Worm (Caenorhabditis elegans): ENCODE measurements around the gene poml-1.

Gene poml-1

ce11 chrX:13700642-13701233 lies 22.0 kb downstream of the poml-1 start (continued):
- TF ChIP-seq lim-6 (tag; optimal IDR thresholded peaks at IDR 0.05) (no peak), elt-4 (tag; optimal IDR thresholded peaks at IDR 0.05) (no peak), ama-1 (optimal IDR thresholded peaks at IDR 0.05) (no peak), ceh-31 (tag; optimal IDR thresholded peaks at IDR 0.05) (peak; percentile 98), ceh-19 (GFP tag; optimal IDR thresholded peaks at IDR 0.05) (peak; percentile 68), K02D7.2 (tag; optimal IDR thresholded peaks at IDR 0.05) (no peak), pat-9 (tag; optimal IDR thresholded peaks at IDR 0.05) (peak; percentile 36), ceh-48 (tag; optimal IDR thresholded peaks at IDR 0.05) (peak; percentile 73), madf-2 (tag; optimal IDR thresholded peaks at IDR 0.05) (peak; percentile 79), syd-9 (tag; optimal IDR thresholded peaks at IDR 0.05) (peak; percentile 81), nhr-232 (tag; optimal IDR thresholded peaks at IDR 0.05) (no peak), unc-42 (tag; optimal IDR thresholded peaks at IDR 0.05) (peak; percentile 98), ahr-1 (tag; optimal IDR thresholded peaks at IDR 0.05) (peak; percentile 53), zip-5 (tag; optimal IDR thresholded peaks at IDR 0.05) (no peak), pqm-1 (tag; optimal IDR thresholded peaks at IDR 0.05) (peak; percentile 90), eyg-1 (tag; optimal IDR thresholded peaks at IDR 0.05) (peak; percentile 9), hlh-15 (tag; optimal IDR thresholded peaks at IDR 0.05) (no peak), ztf-16 (tag; optimal IDR thresholded peaks at IDR 0.05) (peak; percentile 90), tbx-2 (tag; optimal IDR thresholded peaks at IDR 0.05) (peak; percentile 97), nfya-1 (tag; optimal IDR thresholded peaks at IDR 0.05) (peak; percentile 98), pha-4 (tag; optimal IDR thresholded peaks at IDR 0.05) (no peak), pax-1 (tag; optimal IDR thresholded peaks at IDR 0.05) (peak; percentile 95)

- TF ChIP-seq ceh-24 (tag; optimal IDR thresholded peaks at IDR 0.05): no peak
- no peak for TF ChIP-seq pros-1 (tag; optimal IDR thresholded peaks at IDR 0.05)
- TF ChIP-seq rnt-1 (tag; optimal IDR thresholded peaks at IDR 0.05): no peak
- no peak for TF ChIP-seq zip-5 (tag; optimal IDR thresholded peaks at IDR 0.05)
- no peak for TF ChIP-seq nhr-11 (tag; optimal IDR thresholded peaks at IDR 0.05)
- no peak for TF ChIP-seq ahr-1 (tag; optimal IDR thresholded peaks at IDR 0.05)
- TF ChIP-seq npax-4 (tag; optimal IDR thresholded peaks at IDR 0.05): no peak
- no peak for TF ChIP-seq ceh-22 (tag; optimal IDR thresholded peaks at IDR 0.05)
- no peak for TF ChIP-seq unc-86 (tag; optimal IDR thresholded peaks at IDR 0.05)
- TF ChIP-seq ceh-9 (tag; optimal IDR thresholded peaks at IDR 0.05): no peak
Observed at ce11 chrX:13697520-13697919, 25.2 kb downstream of the poml-1 start.

DNA sequence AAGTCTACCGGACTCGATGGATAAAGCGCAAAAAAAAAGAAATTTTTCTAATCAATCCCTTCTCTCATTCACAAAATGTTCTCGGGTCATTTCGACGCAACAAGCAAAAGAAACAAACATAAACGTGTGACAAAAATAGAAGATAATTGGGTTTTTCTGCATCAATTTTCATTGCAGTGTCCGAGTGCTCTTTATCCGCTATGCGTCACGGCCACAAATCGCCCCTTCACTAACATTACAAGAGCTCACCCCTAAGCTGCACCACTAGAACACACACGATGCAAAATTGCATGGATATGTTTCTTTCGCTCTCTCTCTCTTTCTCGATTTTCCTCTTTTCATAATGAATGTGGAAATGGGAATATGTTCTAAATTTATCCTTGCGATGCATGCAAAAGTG lies 26.6 kb downstream of the poml-1 start:
- TF ChIP-seq sdc-2 (tag; optimal IDR thresholded peaks at IDR 0.05) (peak; percentile 67), nfya-1 (tag; optimal IDR thresholded peaks at IDR 0.05) (peak; percentile 10), unc-42 (tag; optimal IDR thresholded peaks at IDR 0.05) (peak; percentile 54), hlh-8 (tag; optimal IDR thresholded peaks at IDR 0.05) (no peak), pag-3 (tag; optimal IDR thresholded peaks at IDR 0.05; ENCODE audit: borderline replicate concordance) (no peak)

ce11 chrX:13690333-13690732 lies 32.4 kb downstream of the poml-1 start:
- TF ChIP-seq K02D7.2 (tag; optimal IDR thresholded peaks at IDR 0.05) (no peak), ceh-19 (GFP tag; optimal IDR thresholded peaks at IDR 0.05) (no peak), F13H6.1 (tag; optimal IDR thresholded peaks at IDR 0.05) (no peak), pha-4 (tag; optimal IDR thresholded peaks at IDR 0.05) (no peak), elt-4 (tag; optimal IDR thresholded peaks at IDR 0.05) (no peak), tbx-2 (tag; optimal IDR thresholded peaks at IDR 0.05) (no peak)

- no peak for TF ChIP-seq pat-9 (tag; optimal IDR thresholded peaks at IDR 0.05)
Observed at ce11 chrX:13687655-13688054, 35.1 kb downstream of the poml-1 start, which contains the start of gene adm-2. adm-2 (plus strand) TSS chrX:13687955.

- TF ChIP-seq tbx-2 (tag; optimal IDR thresholded peaks at IDR 0.05): peak; percentile 61
- TF ChIP-seq hlh-30 (tag; optimal IDR thresholded peaks at IDR 0.05; ENCODE audit: insufficient read depth): peak; percentile 40
- TF ChIP-seq unc-55 (GFP tag; optimal IDR thresholded peaks at IDR 0.05): peak; percentile 95
- TF ChIP-seq eyg-1 (tag; optimal IDR thresholded peaks at IDR 0.05): no peak
- peak; percentile 10 for TF ChIP-seq ets-4 (tag; optimal IDR thresholded peaks at IDR 0.05)
- no peak for TF ChIP-seq tbx-7 (tag; optimal IDR thresholded peaks at IDR 0.05)
- peak; percentile 28 for TF ChIP-seq rnt-1 (tag; optimal IDR thresholded peaks at IDR 0.05)
- no peak for TF ChIP-seq ceh-6 (GFP tag; optimal IDR thresholded peaks at IDR 0.05)
- no peak for TF ChIP-seq fax-1 (tag; optimal IDR thresholded peaks at IDR 0.05)
- peak; percentile 39 for TF ChIP-seq hlh-8 (tag; optimal IDR thresholded peaks at IDR 0.05)
- TF ChIP-seq hlh-15 (tag; optimal IDR thresholded peaks at IDR 0.05): no peak
- no peak for TF ChIP-seq ama-1 (optimal IDR thresholded peaks at IDR 0.05)
- peak; percentile 6 for TF ChIP-seq lim-6 (tag; optimal IDR thresholded peaks at IDR 0.05)
- TF ChIP-seq sdc-2 (tag; optimal IDR thresholded peaks at IDR 0.05): peak; percentile 85
- no peak for TF ChIP-seq nhr-11 (tag; optimal IDR thresholded peaks at IDR 0.05)
- no peak for TF ChIP-seq nhr-232 (tag; optimal IDR thresholded peaks at IDR 0.05)
- peak; percentile 51 for TF ChIP-seq ceh-18 (tag; optimal IDR thresholded peaks at IDR 0.05)
- peak; percentile 0 for TF ChIP-seq hlh-6 (tag; optimal IDR thresholded peaks at IDR 0.05)
- TF ChIP-seq hlh-13 (GFP tag; optimal IDR thresholded peaks at IDR 0.05): no peak
Observed at ce11 chrX:13687111-13687512, 35.6 kb downstream of the poml-1 start.

Data from whole organism, late embryonic.